Fruit fly (Drosophila melanogaster) whole organism, pupa: ENCODE data around the gene ed.

Experiments
- CG10348 ChIP-seq: fragments of 200-800 bp; sonication (Bioruptor generic); IDR thresholded peaks from 2 replicates; pipeline ENCODE4 v1.3.6; 2022; ENCODE audit warnings: missing biosample characterization, missing genetic modification characterization
- CG12605 ChIP-seq: fragments of 200-800 bp; sonication (Bioruptor generic); IDR thresholded peaks from 2 replicates; pipeline ENCODE4 v1.3.6; 2022; ENCODE audit warnings: missing biosample characterization, missing genetic modification characterization
- CG13204 ChIP-seq: fragments of 200-800 bp; sonication (Bioruptor generic); optimal IDR thresholded peaks from 2 replicates; lab custom pipeline; 2018; ENCODE audit warnings: missing biosample characterization, mild to moderate bottlenecking, missing genetic modification characterization, moderate library complexity
- CG14655 ChIP-seq: fragments of 200-800 bp; sonication (Bioruptor generic); optimal IDR thresholded peaks from 3 replicates; lab custom pipeline; 2017; ENCODE audit warnings: mild to moderate bottlenecking, missing biosample characterization, missing genetic modification reagents, missing genetic modification characterization
- CG15710 ChIP-seq: fragments of 200-800 bp; sonication (Bioruptor generic); optimal IDR thresholded peaks from 2 replicates; lab custom pipeline; 2018; ENCODE audit warnings: missing biosample characterization, mild to moderate bottlenecking, missing genetic modification characterization, moderate library complexity
- CG17806 ChIP-seq: fragments of 200-800 bp; sonication (Bioruptor generic); optimal IDR thresholded peaks from 2 replicates; lab custom pipeline; 2018; ENCODE audit warnings: missing biosample characterization, mild to moderate bottlenecking, missing genetic modification characterization, moderate library complexity
- CG32121 ChIP-seq: fragments of 200-800 bp; sonication (Bioruptor generic); IDR thresholded peaks from 2 replicates; pipeline ENCODE4 v1.3.6; 2022; ENCODE audit warnings: missing biosample characterization, missing genetic modification characterization
- CG34367 ChIP-seq: fragments of 200-800 bp; sonication (Bioruptor generic); optimal IDR thresholded peaks from 2 replicates; lab custom pipeline; 2018; ENCODE audit warnings: missing biosample characterization, mild to moderate bottlenecking, missing genetic modification characterization
- CG4496 ChIP-seq: fragments of 200-800 bp; sonication (Bioruptor generic); IDR thresholded peaks from 3 replicates; pipeline ENCODE4 v1.3.6; 2022; ENCODE audit warnings: missing biosample characterization, missing genetic modification characterization
- CG8159 ChIP-seq: fragments of 200-800 bp; sonication (Bioruptor generic); optimal IDR thresholded peaks from 3 replicates; lab custom pipeline; 2018; ENCODE audit warnings: missing biosample characterization, mild to moderate bottlenecking, missing genetic modification characterization, moderate library complexity
- CG8301 ChIP-seq: fragments of 200-800 bp; sonication (Bioruptor generic); optimal IDR thresholded peaks from 2 replicates; lab custom pipeline; 2018; ENCODE audit warnings: missing biosample characterization, mild to moderate bottlenecking, missing genetic modification characterization
- CG9948 ChIP-seq: fragments of 200-800 bp; sonication (Bioruptor generic); optimal IDR thresholded peaks from 2 replicates; lab custom pipeline; 2018; ENCODE audit warnings: missing biosample characterization, mild to moderate bottlenecking, missing genetic modification characterization, moderate library complexity
- D1 ChIP-seq: fragments of 200-800 bp; sonication (Bioruptor generic); optimal IDR thresholded peaks from 2 replicates; lab custom pipeline; 2018; ENCODE audit warnings: missing biosample characterization, mild to moderate bottlenecking, missing genetic modification characterization, moderate library complexity
- EcR ChIP-seq: fragments of 200-800 bp; sonication (Bioruptor generic); optimal IDR thresholded peaks from 3 replicates; lab custom pipeline; 2019; ENCODE audit warnings: missing biosample characterization, missing genetic modification characterization, mild to moderate bottlenecking, moderate library complexity, missing genetic modification reagents
- Ets98B ChIP-seq: fragments of 200-800 bp; sonication (Bioruptor generic); IDR thresholded peaks from 2 replicates; pipeline ENCODE4 v1.3.6; 2022; ENCODE audit warnings: missing biosample characterization, missing genetic modification characterization
- Pif1A ChIP-seq: fragments of 200-800 bp; sonication (Bioruptor generic); optimal IDR thresholded peaks from 3 replicates; lab custom pipeline; 2016; ENCODE audit warnings: missing biosample characterization, missing genetic modification characterization
- Pif1B ChIP-seq: fragments of 200-800 bp; sonication (Bioruptor generic); optimal IDR thresholded peaks from 3 replicates; lab custom pipeline; 2016; ENCODE audit warnings: missing biosample characterization, missing genetic modification characterization
- Snoo ChIP-seq: fragments of 200-800 bp; sonication (Bioruptor generic); optimal IDR thresholded peaks from 3 replicates; lab custom pipeline; 2017; ENCODE audit warnings: missing biosample characterization, mild to moderate bottlenecking, missing genetic modification characterization, inconsistent platforms
- fd96Ca ChIP-seq: fragments of 200-800 bp; sonication (Bioruptor generic); IDR thresholded peaks from 3 replicates; pipeline ENCODE4 v1.3.6; 2022; ENCODE audit warnings: missing biosample characterization, missing genetic modification characterization
- gl ChIP-seq: fragments of 200-800 bp; sonication (Bioruptor generic); optimal IDR thresholded peaks from 2 replicates; lab custom pipeline; 2018; ENCODE audit warnings: missing biosample characterization, mild to moderate bottlenecking, missing genetic modification characterization
- rn ChIP-seq: fragments of 200-800 bp; sonication (Bioruptor generic); IDR thresholded peaks from 2 replicates; pipeline ENCODE4 v1.3.6; 2022; ENCODE audit warnings: missing biosample characterization, missing genetic modification characterization

The ed gene

DNA sequence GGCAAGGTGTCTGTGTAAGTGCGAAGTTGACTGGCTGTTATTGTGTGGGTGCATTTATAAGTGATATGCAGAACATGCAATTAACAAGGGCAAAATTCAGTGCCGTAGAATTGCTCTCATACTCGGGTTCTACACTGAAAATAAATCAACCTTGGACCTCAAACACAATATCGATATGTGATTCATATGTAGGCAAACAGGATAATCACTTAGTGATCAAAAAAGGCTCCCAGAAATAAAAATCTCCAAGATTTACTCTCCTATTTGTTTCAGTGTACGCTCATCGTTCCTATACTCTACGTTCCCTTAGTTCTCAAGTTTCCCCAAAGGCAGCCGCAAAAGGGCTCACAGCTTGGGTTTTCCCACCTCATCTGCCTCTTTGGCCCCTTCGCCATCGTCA is 40.4 kb downstream of the ed start:
- TF ChIP-seq Pif1B (GFP tag; lab: Kevin White, UChicago) (peak; percentile 53), CG10348 (GFP tag; lab: Robert Waterston, UW) (no peak), Snoo (tag; lab: Kevin White, UChicago) (peak; percentile 29), Ets98B (GFP tag; lab: Robert Waterston, UW) (peak; percentile 69), CG12605 (GFP tag; lab: Robert Waterston, UW) (peak; percentile 28; the same call in 1 of the 2 replicates), rn (GFP tag; lab: Robert Waterston, UW) (0 out of 2 replicates have a peak, but pooled peaks have one; percentile 21), CG9948 (tag; lab: Kevin White, UChicago) (peak; percentile 59), CG34367 (tag; lab: Kevin White, UChicago) (peak; percentile 49), CG4496 (peak; percentile 81), gl (tag; lab: Kevin White, UChicago) (peak; percentile 28), EcR (GFP tag; lab: Kevin White, UChicago) (no peak), CG8301 (peak; percentile 59), CG14655 (GFP tag; lab: Kevin White, UChicago) (peak; percentile 73), Pif1A (GFP tag; lab: Kevin White, UChicago) (peak; percentile 62), CG13204 (GFP tag; lab: Kevin White, UChicago) (no peak), CG32121 (GFP tag; lab: Robert Waterston, UW) (0 out of 2 replicates have a peak, but pooled peaks have one; percentile 29), fd96Ca (GFP tag; lab: Robert Waterston, UW) (peak; percentile 82), CG17806 (peak; percentile 68), CG8159 (tag; lab: Kevin White, UChicago) (peak; percentile 70), CG15710 (tag; lab: Kevin White, UChicago) (peak; percentile 63), D1 (tag; lab: Kevin White, UChicago) (peak; percentile 26)

dm6 chr2L:4075783-4076182 is 44.6 kb downstream of the ed start:
- peak; percentile 14; the same call in 1 of the 2 replicates for TF ChIP-seq Ets98B (GFP tag; lab: Robert Waterston, UW)
- no peak for TF ChIP-seq CG32121 (GFP tag; lab: Robert Waterston, UW)

DNA sequence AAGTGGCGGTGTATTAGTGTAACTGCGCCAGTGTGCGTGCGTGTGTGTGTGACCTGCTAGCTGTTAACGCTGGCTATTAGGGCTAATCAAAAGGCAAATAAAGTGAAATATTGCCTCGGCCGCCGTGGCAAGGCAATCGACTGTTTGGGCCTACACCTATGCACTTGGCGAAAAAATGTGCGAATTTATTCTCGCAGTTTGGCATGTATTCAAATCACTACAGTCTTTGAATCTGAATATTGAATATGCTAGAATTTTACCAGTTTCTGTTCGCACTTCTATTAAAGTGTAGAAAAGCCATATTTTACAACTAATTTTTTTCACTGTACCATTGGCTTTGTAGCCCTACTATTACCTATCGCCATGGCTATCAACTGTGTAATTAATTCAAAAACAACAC is 49.6 kb downstream of the ed start:
- peak; percentile 0 for TF ChIP-seq CG9948 (tag; lab: Kevin White, UChicago)
- 0 out of 2 replicates have a peak, but pooled peaks have one; percentile 24 for TF ChIP-seq rn (GFP tag; lab: Robert Waterston, UW)
- TF ChIP-seq CG4496, result peak; percentile 65; the same call in 1 of the 3 replicates
- peak; percentile 63 for TF ChIP-seq CG12605 (GFP tag; lab: Robert Waterston, UW)
- TF ChIP-seq CG32121 (GFP tag; lab: Robert Waterston, UW), result peak; percentile 75
- no peak for TF ChIP-seq Pif1B (GFP tag; lab: Kevin White, UChicago)
- no peak for TF ChIP-seq D1 (tag; lab: Kevin White, UChicago)
- peak; percentile 81 for TF ChIP-seq fd96Ca (GFP tag; lab: Robert Waterston, UW)
- TF ChIP-seq CG34367 (tag; lab: Kevin White, UChicago), result no peak
- peak; percentile 46 for TF ChIP-seq Ets98B (GFP tag; lab: Robert Waterston, UW)
- no peak for TF ChIP-seq CG10348 (GFP tag; lab: Robert Waterston, UW)
- peak; percentile 5 for TF ChIP-seq CG15710 (tag; lab: Kevin White, UChicago)
- no peak for TF ChIP-seq gl (tag; lab: Kevin White, UChicago)
- TF ChIP-seq CG8159 (tag; lab: Kevin White, UChicago), result no peak
- TF ChIP-seq CG8301, result peak; percentile 7
- TF ChIP-seq Snoo (tag; lab: Kevin White, UChicago), result no peak
- no peak for TF ChIP-seq CG17806
- TF ChIP-seq Pif1A (GFP tag; lab: Kevin White, UChicago), result no peak
- no peak for TF ChIP-seq CG13204 (GFP tag; lab: Kevin White, UChicago)
- TF ChIP-seq EcR (GFP tag; lab: Kevin White, UChicago), result no peak
- TF ChIP-seq CG14655 (GFP tag; lab: Kevin White, UChicago), result peak; percentile 33

dm6 chr2L:4084166-4084565 is 53.0 kb downstream of the ed start:
- TF ChIP-seq CG4496 (0 out of 3 replicates have a peak, but pooled peaks have one; percentile 47), CG14655 (GFP tag; lab: Kevin White, UChicago) (peak; percentile 9), CG8301 (no peak)

- TF ChIP-seq fd96Ca (GFP tag; lab: Robert Waterston, UW) (no peak), CG12605 (GFP tag; lab: Robert Waterston, UW) (no peak)
These were observed 58.4 kb downstream of the ed start for dm6 chr2L:4089613-4090012.

dm6 chr2L:4091720-4092119 is 60.5 kb downstream of the ed start:
- no peak for TF ChIP-seq CG34367 (tag; lab: Kevin White, UChicago)
- TF ChIP-seq CG12605 (GFP tag; lab: Robert Waterston, UW), result no peak
- TF ChIP-seq Snoo (tag; lab: Kevin White, UChicago), result no peak
- TF ChIP-seq Pif1B (GFP tag; lab: Kevin White, UChicago), result no peak
- no peak for TF ChIP-seq CG8159 (tag; lab: Kevin White, UChicago)
- no peak for TF ChIP-seq CG4496
- no peak for TF ChIP-seq Ets98B (GFP tag; lab: Robert Waterston, UW)
- TF ChIP-seq fd96Ca (GFP tag; lab: Robert Waterston, UW), result no peak
- no peak for TF ChIP-seq CG10348 (GFP tag; lab: Robert Waterston, UW)
- no peak for TF ChIP-seq CG32121 (GFP tag; lab: Robert Waterston, UW)
- TF ChIP-seq CG14655 (GFP tag; lab: Kevin White, UChicago), result no peak
- TF ChIP-seq Pif1A (GFP tag; lab: Kevin White, UChicago), result no peak
- TF ChIP-seq CG13204 (GFP tag; lab: Kevin White, UChicago), result no peak
- no peak for TF ChIP-seq EcR (GFP tag; lab: Kevin White, UChicago)
- no peak for TF ChIP-seq CG8301
